Worm (Caenorhabditis elegans): ENCODE data around the gene fbxb-34.

- no peak for TF ChIP-seq nhr-237 (tag; optimal IDR thresholded peaks at IDR 0.05)
- no peak for TF ChIP-seq nhr-47 (tag; optimal IDR thresholded peaks at IDR 0.05)
Measured at ce11 chrII:625926-626325, 38.3 kb downstream of the fbxb-34 start.
